Fruit fly (Drosophila melanogaster) whole organism, embryonic: ENCODE results near the gene Pdhb.

Experiments used
- B-H1 ChIP-seq: fragments of 200-800 bp; sonication (Bioruptor generic); IDR thresholded peaks from 3 replicates; pipeline ENCODE4 v1.3.6; 2022; ENCODE audit warnings: missing biosample characterization, missing genetic modification characterization
- Bdp1 ChIP-seq: fragments of 200-800 bp; sonication (Bioruptor generic); optimal IDR thresholded peaks from 3 replicates; lab custom pipeline; 2016; ENCODE audit warnings: missing biosample characterization, missing genetic modification characterization
- CG12236 ChIP-seq: fragments of 200-800 bp; sonication (Bioruptor generic); optimal IDR thresholded peaks from 2 replicates; lab custom pipeline; 2016; ENCODE audit warnings: missing biosample characterization, missing genetic modification characterization
- CG15269 ChIP-seq: fragments of 200-800 bp; sonication (Bioruptor generic); optimal IDR thresholded peaks from 2 replicates; lab custom pipeline; 2018; ENCODE audit warnings: missing biosample characterization, mild to moderate bottlenecking, missing genetic modification characterization, moderate library complexity
- CG15514 ChIP-seq: fragments of 200-800 bp; sonication (Bioruptor generic); optimal IDR thresholded peaks from 3 replicates; lab custom pipeline; 2017; ENCODE audit warnings: missing biosample characterization, missing genetic modification characterization, mild to moderate bottlenecking, moderate library complexity, missing genetic modification reagents
- CG17328 ChIP-seq: fragments of 200-800 bp; sonication (Bioruptor generic); IDR thresholded peaks from 2 replicates; pipeline ENCODE4 v1.3.6; 2022; ENCODE audit warnings: missing biosample characterization, missing genetic modification characterization
- CG17361 ChIP-seq: fragments of 200-800 bp; sonication (Bioruptor generic); IDR thresholded peaks from 3 replicates; pipeline ENCODE4 v1.3.6; 2022; ENCODE audit warnings: missing biosample characterization, missing genetic modification characterization
- CG17385 ChIP-seq: fragments of 200-800 bp; sonication (Bioruptor generic); optimal IDR thresholded peaks from 3 replicates; lab custom pipeline; 2018; ENCODE audit warnings: missing biosample characterization, mild to moderate bottlenecking, missing genetic modification characterization
- CG2889 ChIP-seq: fragments of 200-800 bp; sonication (Bioruptor generic); IDR thresholded peaks from 3 replicates; pipeline ENCODE4 v1.3.6; 2022; ENCODE audit warnings: missing biosample characterization, missing genetic modification characterization
- CG3281 ChIP-seq: fragments of 200-800 bp; sonication (Bioruptor generic); optimal IDR thresholded peaks from 3 replicates; lab custom pipeline; 2017; ENCODE audit warnings: missing biosample characterization, mild to moderate bottlenecking, missing genetic modification characterization
- CG5180 ChIP-seq: fragments of 200-800 bp; sonication (Bioruptor generic); optimal IDR thresholded peaks from 3 replicates; lab custom pipeline; 2017; ENCODE audit warnings: missing biosample characterization, missing genetic modification characterization, mild to moderate bottlenecking, moderate library complexity, missing genetic modification reagents
- CG8944 ChIP-seq: fragments of 200-800 bp; sonication (Bioruptor generic); optimal IDR thresholded peaks from 3 replicates; lab custom pipeline; 2016; ENCODE audit warnings: missing biosample characterization, missing genetic modification characterization
- Gug ChIP-seq: fragments of 200-800 bp; sonication (Bioruptor generic); IDR thresholded peaks from 4 replicates; pipeline ENCODE4 v1.3.6; 2022; ENCODE audit warnings: missing biosample characterization, missing genetic modification characterization
- HLHmδ ChIP-seq: fragments of 200-800 bp; sonication (Bioruptor generic); optimal IDR thresholded peaks from 2 replicates; lab custom pipeline; 2018; ENCODE audit warnings: missing biosample characterization, mild to moderate bottlenecking, missing genetic modification characterization, moderate library complexity
- Jarid2 ChIP-seq: fragments of 200-800 bp; sonication (Bioruptor generic); optimal IDR thresholded peaks from 3 replicates; lab custom pipeline; 2017; ENCODE audit warnings: mild to moderate bottlenecking, missing biosample characterization, missing genetic modification reagents, missing genetic modification characterization
- Med ChIP-seq: fragments of 200-800 bp; sonication (Bioruptor generic); peaks from one replicate; lab custom pipeline; 2016; ENCODE audit warnings: missing biosample characterization, missing genetic modification characterization, mild to moderate bottlenecking, inconsistent platforms, moderate library complexity
- Meics ChIP-seq: fragments of 200-800 bp; sonication (Bioruptor generic); optimal IDR thresholded peaks from 2 replicates; lab custom pipeline; 2017; ENCODE audit warnings: missing biosample characterization, mild to moderate bottlenecking, missing genetic modification characterization
- Side ChIP-seq: fragments of 200-800 bp; sonication (Bioruptor generic); optimal IDR thresholded peaks from 2 replicates; lab custom pipeline; 2016; ENCODE audit warnings: missing biosample characterization, missing genetic modification characterization
- Six4 ChIP-seq: fragments of 200-800 bp; sonication (Bioruptor generic); optimal IDR thresholded peaks from 2 replicates; lab custom pipeline; 2016; ENCODE audit warnings: missing biosample characterization, missing genetic modification characterization
- abd-A ChIP-seq: fragments of 200-800 bp; sonication (Bioruptor generic); optimal IDR thresholded peaks from 3 replicates; lab custom pipeline; 2019; ENCODE audit warnings: missing biosample characterization, mild to moderate bottlenecking, missing genetic modification characterization, moderate library complexity
- ap ChIP-seq: fragments of 200-800 bp; sonication (Bioruptor generic); IDR thresholded peaks from 2 replicates; pipeline ENCODE4 v1.3.6; 2022; ENCODE audit warnings: missing biosample characterization, missing genetic modification characterization
- bab2 ChIP-seq: fragments of 200-800 bp; sonication (Bioruptor generic); optimal IDR thresholded peaks from 2 replicates; lab custom pipeline; 2016; ENCODE audit warnings: missing biosample characterization, missing genetic modification characterization
- bsh ChIP-seq, 2 experiments: fragments of 200-800 bp; sonication (Bioruptor generic); optimal IDR thresholded peaks; 2 replicates each; lab custom pipeline; 2017 to 2018; ENCODE audit warnings: mild to moderate bottlenecking in 2 of 2, missing biosample characterization in 2 of 2, missing genetic modification characterization in 2 of 2, moderate library complexity in 1 of 2
- dpn ChIP-seq, 2 experiments: fragments of 200-800 bp; sonication (Bioruptor generic); optimal IDR thresholded peaks; 3 replicates each; lab custom pipeline; 2016; ENCODE audit warnings: missing biosample characterization in 2 of 2, missing genetic modification characterization in 2 of 2
- fd102C ChIP-seq: fragments of 200-800 bp; sonication (Bioruptor generic); optimal IDR thresholded peaks from 2 replicates; lab custom pipeline; 2018; ENCODE audit warnings: missing biosample characterization, mild to moderate bottlenecking, missing genetic modification characterization, moderate library complexity
- gcm2 ChIP-seq: fragments of 200-800 bp; sonication (Bioruptor generic); optimal IDR thresholded peaks from 2 replicates; lab custom pipeline; 2016; ENCODE audit warnings: missing biosample characterization, missing genetic modification characterization
- gro ChIP-seq: fragments of 200-800 bp; sonication (Bioruptor generic); optimal IDR thresholded peaks from 2 replicates; lab custom pipeline; 2016; ENCODE audit warnings: missing biosample characterization, missing genetic modification characterization
- her ChIP-seq: fragments of 200-800 bp; sonication (Bioruptor generic); optimal IDR thresholded peaks from 2 replicates; lab custom pipeline; 2016; ENCODE audit warnings: missing biosample characterization, missing genetic modification characterization
- hkb ChIP-seq, 2 experiments: fragments of 200-800 bp in 1 of 2; fragments of >200 bp in 1 of 2; sonication (Bioruptor generic) in 1 of 2; IDR thresholded peaks in 1 of 2; optimal IDR thresholded peaks in 1 of 2; 2 replicates each; pipeline versions ENCODE4 v1.3.6 to Lab custom; 2017 to 2022; ENCODE audit warnings: missing biosample characterization in 1 of 2, missing genetic modification characterization in 1 of 2
- nau ChIP-seq: fragments of 200-800 bp; sonication (Bioruptor generic); optimal IDR thresholded peaks from 3 replicates; lab custom pipeline; 2017; ENCODE audit warnings: missing biosample characterization, mild to moderate bottlenecking, missing genetic modification characterization, missing genetic modification reagents
- prd ChIP-seq, 3 experiments: fragments of >200 bp in 2 of 3; fragments of 200-800 bp in 1 of 3; sonication (Bioruptor generic) in 1 of 3; optimal IDR thresholded peaks in 2 of 3; IDR thresholded peaks in 1 of 3; 2 replicates in 2 of 3; 3 replicates in 1 of 3; pipeline versions ENCODE4 v1.3.6 to Lab custom; 2017 to 2022; ENCODE audit warnings: missing biosample characterization in 1 of 3, missing genetic modification characterization in 1 of 3
- pum ChIP-seq: fragments of 200-800 bp; sonication (Bioruptor generic); optimal IDR thresholded peaks from 2 replicates; lab custom pipeline; 2016; ENCODE audit warnings: missing biosample characterization, missing genetic modification characterization
- ranshi ChIP-seq: fragments of 200-800 bp; sonication (Bioruptor generic); IDR thresholded peaks from 2 replicates; pipeline ENCODE4 v1.3.6; 2022; ENCODE audit warnings: missing biosample characterization, missing genetic modification characterization
- row ChIP-seq: fragments of 200-800 bp; sonication (Bioruptor generic); IDR thresholded peaks from 3 replicates; pipeline ENCODE4 v1.3.6; 2022; ENCODE audit warnings: missing biosample characterization, missing genetic modification characterization
- sens ChIP-seq: fragments of 200-800 bp; sonication (Bioruptor generic); peaks from one replicate; lab custom pipeline; 2016; ENCODE audit warnings: missing biosample characterization, missing genetic modification characterization
- seq ChIP-seq: fragments of 200-800 bp; sonication (Bioruptor generic); IDR thresholded peaks from 2 replicates; pipeline ENCODE4 v1.3.6; 2022; ENCODE audit warnings: missing biosample characterization, missing genetic modification characterization
- slbo ChIP-seq: fragments of 200-800 bp; sonication (Bioruptor generic); IDR thresholded peaks from 2 replicates; pipeline ENCODE4 v1.3.6; 2022; ENCODE audit warnings: missing biosample characterization, missing genetic modification characterization
- tap ChIP-seq: fragments of 200-800 bp; optimal IDR thresholded peaks from 3 replicates; lab custom pipeline; 2019; ENCODE audit warnings: missing biosample characterization, mild to moderate bottlenecking, missing genetic modification characterization, moderate library complexity
- tgo ChIP-seq: fragments of 200-800 bp; sonication (Bioruptor generic); IDR thresholded peaks from 3 replicates; pipeline ENCODE4 v1.3.6; 2022; ENCODE audit warnings: missing biosample characterization, missing genetic modification characterization
- tin ChIP-seq: fragments of 200-800 bp; sonication (Bioruptor generic); optimal IDR thresholded peaks from 3 replicates; lab custom pipeline; 2016; ENCODE audit warnings: missing biosample characterization, missing genetic modification characterization
- tll ChIP-seq, 2 experiments: fragments of 200-800 bp in 1 of 2; fragments of >200 bp in 1 of 2; sonication (Bioruptor generic) in 1 of 2; optimal IDR thresholded peaks; 2 replicates each; lab custom pipeline; 2017 to 2019; ENCODE audit warnings: missing biosample characterization in 2 of 2, missing genetic modification characterization in 2 of 2, mild to moderate bottlenecking in 1 of 2, moderate library complexity in 1 of 2
- zen ChIP-seq: fragments of 200-800 bp; sonication (Bioruptor generic); optimal IDR thresholded peaks from 3 replicates; lab custom pipeline; 2018; ENCODE audit warnings: missing biosample characterization, mild to moderate bottlenecking, missing genetic modification characterization, moderate library complexity
- zfh1 ChIP-seq: fragments of 200-800 bp; sonication (Bioruptor generic); IDR thresholded peaks from 3 replicates; pipeline ENCODE4 v1.3.6; 2022; ENCODE audit warnings: missing biosample characterization, missing genetic modification characterization

The Pdhb gene

dm6 chr3R:29138961-29139527, 26.2 kb downstream of the Pdhb start (continued):
- no peak for TF ChIP-seq Bdp1 (GFP tag; lab: Kevin White, UChicago)
- TF ChIP-seq tap (tag; lab: Kevin White, UChicago), result no peak
- no peak for TF ChIP-seq CG5180 (GFP tag; lab: Kevin White, UChicago)
- no peak for TF ChIP-seq CG8944 (GFP tag; lab: Kevin White, UChicago)
- 0 out of 3 replicates have a peak, but pooled peaks have one; percentile 25 for TF ChIP-seq CG17361 (GFP tag; lab: Robert Waterston, UW)
- no peak for TF ChIP-seq Meics (GFP tag; lab: Kevin White, UChicago)
- TF ChIP-seq sens (GFP tag; lab: Kevin White, UChicago), result peak; percentile 76
- no peak for TF ChIP-seq CG17385 (GFP tag; lab: Kevin White, UChicago)
- peak in 1 of 2 experiments; percentile 9 for TF ChIP-seq bsh (GFP tag; optimal IDR thresholded peaks at IDR 0.05; lab: Kevin White, UChicago)
- no peak for TF ChIP-seq her (GFP tag; lab: Kevin White, UChicago)
- no peak for TF ChIP-seq tll (GFP tag; optimal IDR thresholded peaks at IDR 0.05; lab: Kevin White, UChicago)
- no peak for TF ChIP-seq Six4 (GFP tag; lab: Kevin White, UChicago)
- TF ChIP-seq CG12236, result no peak
- peak; percentile 36; the same call in 1 of the 4 replicates for TF ChIP-seq Gug (GFP tag; lab: Robert Waterston, UW)
- 0 out of 2 replicates have a peak, but pooled peaks have one; percentile 39 for TF ChIP-seq seq (GFP tag; lab: Robert Waterston, UW)
- peak; percentile 61; the same call in 1 of the 2 replicates for TF ChIP-seq slbo
- no peak for TF ChIP-seq nau
- no peak for TF ChIP-seq tin
- TF ChIP-seq ranshi (GFP tag; lab: Robert Waterston, UW), result 0 out of 2 replicates have a peak, but pooled peaks have one; percentile 21
- TF ChIP-seq Med (GFP tag; lab: Kevin White, UChicago), result peak; percentile 84
- no peak for TF ChIP-seq ap
- TF ChIP-seq CG3281 (GFP tag; lab: Kevin White, UChicago), result peak; percentile 35
- no peak for TF ChIP-seq CG2889 (GFP tag; lab: Robert Waterston, UW)
- peak; percentile 20 for TF ChIP-seq bab2 (GFP tag; lab: Kevin White, UChicago)
- TF ChIP-seq CG15269 (tag; lab: Kevin White, UChicago), result peak; percentile 38
- no peak for TF ChIP-seq Side (GFP tag; lab: Kevin White, UChicago)
- peak in 1 of 2 experiments; percentile 4 for TF ChIP-seq dpn (GFP tag; optimal IDR thresholded peaks at IDR 0.05; lab: Kevin White, UChicago)
- no peak for TF ChIP-seq abd-A
- TF ChIP-seq CG15514 (GFP tag; lab: Kevin White, UChicago), result no peak
- TF ChIP-seq zfh1 (GFP tag; lab: Robert Waterston, UW), result no peak
- TF ChIP-seq row (GFP tag; lab: Robert Waterston, UW), result peak; percentile 60
- no peak for TF ChIP-seq gro (GFP tag; lab: Kevin White, UChicago)
- TF ChIP-seq tgo (GFP tag; lab: Robert Waterston, UW), result no peak; the same call in 2 of the 3 replicates
- TF ChIP-seq hkb (optimal IDR thresholded peaks at IDR 0.05; lab: Kevin White, UChicago), result no peak
- peak; percentile 9; the same call in 1 of the 2 replicates for TF ChIP-seq hkb (GFP tag; IDR thresholded peaks at IDR 0.05; lab: Robert Waterston, UW)
- no peak for TF ChIP-seq pum (GFP tag; lab: Kevin White, UChicago)
- TF ChIP-seq B-H1, result no peak
- TF ChIP-seq fd102C (GFP tag; lab: Kevin White, UChicago), result no peak
- TF ChIP-seq HLHmδ (GFP tag; lab: Kevin White, UChicago), result no peak
- no peak for TF ChIP-seq gcm2 (GFP tag; lab: Kevin White, UChicago)
- no peak for TF ChIP-seq Jarid2 (GFP tag; lab: Kevin White, UChicago)
- TF ChIP-seq CG17328, result no peak
- TF ChIP-seq prd (optimal IDR thresholded peaks at IDR 0.05; lab: Kevin White, UChicago), result no peak
- TF ChIP-seq prd (GFP tag; IDR thresholded peaks at IDR 0.05; lab: Robert Waterston, UW), result peak; percentile 35; the same call in 1 of the 3 replicates
- peak; percentile 3 for TF ChIP-seq zen (tag; lab: Kevin White, UChicago)
- TF ChIP-seq, all 482 proteins: peak for 67
